Worm (Caenorhabditis elegans): ENCODE results near the gene Y43F8C.7.

ce11 chrV:19664574-19664973 lies 20.7 kb upstream of the Y43F8C.7 start:
- no peak for TF ChIP-seq lin-13 (GFP tag; optimal IDR thresholded peaks at IDR 0.05)
- TF ChIP-seq zag-1 (tag; optimal IDR thresholded peaks at IDR 0.05) = no peak
- TF ChIP-seq fkh-10 (GFP tag; optimal IDR thresholded peaks at IDR 0.05) = no peak
- TF ChIP-seq egl-27 (tag; optimal IDR thresholded peaks at IDR 0.05) = no peak
- TF ChIP-seq dpl-1 (GFP tag; optimal IDR thresholded peaks at IDR 0.05) = no peak
- TF ChIP-seq ama-1 (optimal IDR thresholded peaks at IDR 0.05) = no peak
- no peak for TF ChIP-seq nhr-28 (tag; optimal IDR thresholded peaks at IDR 0.05)
- TF ChIP-seq fos-1 (tag; optimal IDR thresholded peaks at IDR 0.05) = no peak
- no peak for TF ChIP-seq snpc-4 (tag; optimal IDR thresholded peaks at IDR 0.05)
- no peak for TF ChIP-seq blmp-1 (tag; optimal IDR thresholded peaks at IDR 0.05)
- no peak for TF ChIP-seq aha-1 (tag; optimal IDR thresholded peaks at IDR 0.05)
- no peak for TF ChIP-seq mep-1 (tag; optimal IDR thresholded peaks at IDR 0.05)
